Worm (Caenorhabditis elegans) whole organism, L4 larva: ENCODE results near the gene ZK1067.4.
A peak's percentile ranks its signal among the peaks of the same experiment; 100 is the strongest.

Experiments
- D1046.2 ChIP-seq: fragments of 200-800 bp; sonication (Bioruptor generic); IDR thresholded peaks from 2 replicates; pipeline ENCODE4 v1.3.6; 2022; ENCODE audit warnings: missing genetic modification characterization, missing compliant biosample characterization
- T20F7.1 ChIP-seq: fragments of 200-800 bp; sonication (Bioruptor generic); optimal IDR thresholded peaks from 2 replicates; lab custom pipeline; 2018; ENCODE audit warnings: mild to moderate bottlenecking, missing genetic modification characterization, missing compliant biosample characterization
- Y48G9A.11 ChIP-seq: fragments of 200-800 bp; sonication (Bioruptor generic); IDR thresholded peaks from 2 replicates; pipeline ENCODE4 v1.3.6; 2022; ENCODE audit warnings: missing genetic modification reagents, missing genetic modification characterization, missing compliant biosample characterization
- Y75B8A.6 ChIP-seq: fragments of 200-800 bp; sonication (Bioruptor generic); IDR thresholded peaks from 2 replicates; pipeline ENCODE4 v1.3.6; 2022; ENCODE audit warnings: missing genetic modification reagents, missing genetic modification characterization, missing compliant biosample characterization
- aha-1 ChIP-seq: fragments of 150-350 bp; peaks from one replicate; lab custom pipeline; 2014; ENCODE audit warnings: missing biosample characterization, missing genetic modification characterization
- aly-2 ChIP-seq: sonication (generic microtip); optimal IDR thresholded peaks from 2 replicates; lab custom pipeline; 2018; ENCODE audit warnings: missing biosample characterization, missing genetic modification characterization
- ama-1 ChIP-seq: fragments of 150-350 bp; optimal IDR thresholded peaks from 2 replicates; lab custom pipeline; 2014; ENCODE audit warnings: inconsistent platforms, mixed read lengths
- arid-1 ChIP-seq: fragments of 200-800 bp; sonication (Bioruptor generic); conservative IDR thresholded peaks from 2 replicates; pipeline ENCODE4 v1.3.6; 2022; ENCODE audit warnings: missing genetic modification reagents, missing genetic modification characterization, missing compliant biosample characterization
- ceh-20 ChIP-seq: fragments of 200-800 bp; sonication (Bioruptor generic); IDR thresholded peaks from 2 replicates; pipeline ENCODE4 v1.3.6; 2022; ENCODE audit warnings: missing genetic modification reagents, missing genetic modification characterization, missing compliant biosample characterization
- ceh-28 ChIP-seq: fragments of 150-350 bp; optimal IDR thresholded peaks from 2 replicates; lab custom pipeline; 2014; ENCODE audit warnings: missing biosample characterization, missing genetic modification reagents, missing genetic modification characterization
- ceh-32 ChIP-seq: sonication (generic microtip); optimal IDR thresholded peaks from 2 replicates; lab custom pipeline; 2016; ENCODE audit warnings: mild to moderate bottlenecking, missing genetic modification characterization, missing compliant biosample characterization; ENCODE audit not compliant: poor library complexity
- daf-12 ChIP-seq: fragments of 150-350 bp; optimal IDR thresholded peaks from 2 replicates; lab custom pipeline; 2014; ENCODE audit warnings: missing biosample characterization, missing genetic modification reagents, missing genetic modification characterization
- daf-16 ChIP-seq, 3 experiments: sonication (generic microtip); optimal IDR thresholded peaks; 2 replicates each; lab custom pipeline; 2016 to 2017; ENCODE audit warnings: missing genetic modification characterization in 3 of 3, missing genetic modification reagents in 3 of 3, mild to moderate bottlenecking in 2 of 3, missing compliant biosample characterization in 2 of 3, missing biosample characterization in 1 of 3, moderate library complexity in 1 of 3
- daf-8 ChIP-seq: fragments of 200-800 bp; sonication (Bioruptor generic); IDR thresholded peaks from 2 replicates; pipeline ENCODE4 v1.3.6; 2022; ENCODE audit warnings: missing genetic modification characterization, missing compliant biosample characterization
- dmd-6 ChIP-seq: fragments of 200-800 bp; sonication (Bioruptor generic); IDR thresholded peaks from 2 replicates; pipeline ENCODE4 v1.3.6; 2022; ENCODE audit warnings: missing genetic modification reagents, missing genetic modification characterization, missing compliant biosample characterization
- dpl-1 ChIP-seq: fragments of 150-350 bp; optimal IDR thresholded peaks from 2 replicates; lab custom pipeline; 2014; ENCODE audit warnings: missing biosample characterization, missing genetic modification reagents, missing genetic modification characterization
- fos-1 ChIP-seq: fragments of 150-350 bp; optimal IDR thresholded peaks from 2 replicates; lab custom pipeline; 2014; ENCODE audit warnings: missing biosample characterization, missing genetic modification characterization
- hlh-11 ChIP-seq: fragments of 200-800 bp; sonication (Bioruptor generic); optimal IDR thresholded peaks from 2 replicates; lab custom pipeline; 2018; ENCODE audit warnings: mild to moderate bottlenecking, missing genetic modification characterization, missing compliant biosample characterization
- hlh-30 ChIP-seq: sonication (generic microtip); optimal IDR thresholded peaks from 2 replicates; lab custom pipeline; 2017; ENCODE audit warnings: antibody characterized with exemption, mild to moderate bottlenecking, missing genetic modification characterization, missing compliant biosample characterization; ENCODE audit not compliant: insufficient read depth
- hmg-1.1 ChIP-seq: fragments of 200-800 bp; sonication (Bioruptor generic); IDR thresholded peaks from 2 replicates; pipeline ENCODE4 v1.3.6; 2022; ENCODE audit warnings: missing genetic modification reagents, missing genetic modification characterization, missing compliant biosample characterization
- jun-1 ChIP-seq: fragments of 150-350 bp; optimal IDR thresholded peaks from 2 replicates; lab custom pipeline; 2014; ENCODE audit warnings: missing biosample characterization, missing genetic modification reagents, missing genetic modification characterization
- lin-38 ChIP-seq: fragments of 200-800 bp; sonication (Bioruptor generic); IDR thresholded peaks from 2 replicates; pipeline ENCODE4 v1.3.6; 2022; ENCODE audit warnings: missing genetic modification reagents, missing genetic modification characterization, missing compliant biosample characterization
- lsy-2 ChIP-seq, 2 experiments: fragments of 150-350 bp in 1 of 2; sonication (generic microtip) in 1 of 2; optimal IDR thresholded peaks; 2 replicates each; lab custom pipeline; 2014 to 2017; ENCODE audit warnings: missing biosample characterization in 2 of 2, missing genetic modification characterization in 2 of 2
- madf-5 ChIP-seq, 2 experiments: fragments of 200-800 bp; sonication (Bioruptor generic); IDR thresholded peaks; 2 replicates each; pipeline ENCODE4 v1.3.6; 2022; ENCODE audit warnings: missing compliant biosample characterization in 2 of 2, missing genetic modification characterization in 2 of 2
- mdl-1 ChIP-seq, 2 experiments: fragments of 150-350 bp in 1 of 2; sonication (generic microtip) in 1 of 2; optimal IDR thresholded peaks; 2 replicates each; lab custom pipeline; 2014 to 2017; ENCODE audit warnings: missing biosample characterization in 2 of 2, missing genetic modification characterization in 2 of 2
- mep-1 ChIP-seq: fragments of 150-350 bp; sonication (generic microtip); optimal IDR thresholded peaks from 3 replicates; lab custom pipeline; 2014; ENCODE audit warnings: missing biosample characterization, missing genetic modification characterization
- mxl-3 ChIP-seq: fragments of 200-800 bp; sonication (Bioruptor generic); optimal IDR thresholded peaks from 2 replicates; lab custom pipeline; 2018; ENCODE audit warnings: mild to moderate bottlenecking, missing genetic modification characterization, missing compliant biosample characterization
- nhr-102 ChIP-seq: sonication (generic microtip); optimal IDR thresholded peaks from 2 replicates; lab custom pipeline; 2016; ENCODE audit warnings: mild to moderate bottlenecking, missing genetic modification characterization, moderate library complexity, missing compliant biosample characterization
- nhr-11 ChIP-seq: fragments of 150-350 bp; optimal IDR thresholded peaks from 2 replicates; lab custom pipeline; 2014; ENCODE audit warnings: missing biosample characterization, missing genetic modification characterization
- nhr-237 ChIP-seq: sonication (generic microtip); optimal IDR thresholded peaks from 2 replicates; lab custom pipeline; 2017; ENCODE audit warnings: missing biosample characterization, missing genetic modification characterization
- nhr-28 ChIP-seq: fragments of 150-350 bp; optimal IDR thresholded peaks from 2 replicates; lab custom pipeline; 2014; ENCODE audit warnings: missing biosample characterization, missing genetic modification characterization
- nhr-48 ChIP-seq: sonication (generic microtip); optimal IDR thresholded peaks from 2 replicates; lab custom pipeline; 2016; ENCODE audit warnings: mild to moderate bottlenecking, missing genetic modification characterization, missing compliant biosample characterization
- nhr-6 ChIP-seq: fragments of 150-350 bp; optimal IDR thresholded peaks from 2 replicates; lab custom pipeline; 2014; ENCODE audit warnings: missing biosample characterization, missing genetic modification characterization
- nhr-76 ChIP-seq: fragments of 150-350 bp; optimal IDR thresholded peaks from 2 replicates; lab custom pipeline; 2014; ENCODE audit warnings: missing biosample characterization, missing genetic modification characterization
- php-3 ChIP-seq: fragments of 200-800 bp; sonication (Bioruptor generic); IDR thresholded peaks from 2 replicates; pipeline ENCODE4 v1.3.6; 2022; ENCODE audit warnings: missing genetic modification reagents, missing genetic modification characterization, missing compliant biosample characterization
- rbr-2 ChIP-seq: sonication (generic microtip); optimal IDR thresholded peaks from 2 replicates; lab custom pipeline; 2016; ENCODE audit warnings: missing genotype, missing genetic modification characterization, missing compliant biosample characterization
- saeg-2 ChIP-seq: fragments of 200-800 bp; sonication (Bioruptor generic); IDR thresholded peaks from 2 replicates; pipeline ENCODE4 v1.3.6; 2022; ENCODE audit warnings: missing genetic modification reagents, missing genetic modification characterization, missing compliant biosample characterization
- sdz-12 ChIP-seq: fragments of 200-800 bp; sonication (Bioruptor generic); optimal IDR thresholded peaks from 2 replicates; lab custom pipeline; 2018; ENCODE audit warnings: mild to moderate bottlenecking, missing genetic modification characterization, missing compliant biosample characterization
- snpc-1.2 ChIP-seq: fragments of 200-800 bp; sonication (Bioruptor generic); IDR thresholded peaks from 2 replicates; pipeline ENCODE4 v1.3.6; 2022; ENCODE audit warnings: missing genetic modification reagents, missing genetic modification characterization, missing compliant biosample characterization
- unc-39 ChIP-seq: sonication (generic microtip); optimal IDR thresholded peaks from 2 replicates; lab custom pipeline; 2017; ENCODE audit warnings: missing biosample characterization, missing genetic modification characterization
- unc-62 ChIP-seq, 3 experiments: fragments of 150-350 bp in 1 of 3; sonication (generic microtip); optimal IDR thresholded peaks in 2 of 3; peaks in 1 of 3; 1 replicate in 1 of 3; 2 replicates in 2 of 3; lab custom pipeline; 2014 to 2017; ENCODE audit warnings: missing biosample characterization in 3 of 3, missing genetic modification characterization in 3 of 3, missing genetic modification reagents in 3 of 3, missing genotype in 1 of 3
- ztf-11 ChIP-seq: fragments of 150-350 bp; optimal IDR thresholded peaks from 2 replicates; lab custom pipeline; 2014; ENCODE audit warnings: missing biosample characterization, missing genetic modification characterization
- ztf-7 ChIP-seq: fragments of 150-350 bp; optimal IDR thresholded peaks from 2 replicates; lab custom pipeline; 2014; ENCODE audit warnings: missing biosample characterization, missing genetic modification characterization

ZK1067.4 gene

ce11 chrII:9233813-9234212, 23.6 kb downstream of the ZK1067.4 start:
- TF ChIP-seq unc-62 (GFP tag; optimal IDR thresholded peaks at IDR 0.05 in 1 of 2; lab: Kevin White, UChicago), result peak in 1 of 2 experiments; percentile 63
- no peak for TF ChIP-seq unc-62 (tag; optimal IDR thresholded peaks at IDR 0.05; lab: Kevin White, UChicago)
- TF ChIP-seq mxl-3, result peak; percentile 52
- no peak for TF ChIP-seq D1046.2 (GFP tag; lab: Robert Waterston, UW)
- TF ChIP-seq nhr-28 (tag; lab: Kevin White, UChicago), result peak; percentile 28
- no peak for TF ChIP-seq nhr-102 (tag; lab: Kevin White, UChicago)
- TF ChIP-seq, all 104 proteins: peak for 3

ce11 chrII:9236283-9236682, 26.1 kb downstream of the ZK1067.4 start, which contains the start of gene T26C5.3:
Gene T26C5.3 (plus strand): TSS chrII:9236583.
- TF ChIP-seq D1046.2 (GFP tag; lab: Robert Waterston, UW) (no peak), snpc-1.2 (GFP tag; lab: Robert Waterston, UW) (no peak), ceh-28 (tag; lab: Kevin White, UChicago) (no peak), php-3 (no peak), ama-1 (lab: Kevin White, UChicago) (no peak), ceh-20 (GFP tag; lab: Robert Waterston, UW) (no peak), lsy-2 (tag; optimal IDR thresholded peaks at IDR 0.05; lab: Kevin White, UChicago) (no peak), ztf-11 (tag; lab: Kevin White, UChicago) (no peak), arid-1 (no peak), mxl-3 (no peak), lin-38 (GFP tag; lab: Robert Waterston, UW) (no peak), nhr-6 (tag; lab: Kevin White, UChicago) (no peak)

ce11 chrII:9236972-9237371, 26.8 kb downstream of the ZK1067.4 start:
- no peak for TF ChIP-seq T20F7.1 (GFP tag; lab: Kevin White, UChicago)
- TF ChIP-seq aha-1 (tag; lab: Kevin White, UChicago), result peak; percentile 63

ce11 chrII:9237719-9238118, 27.5 kb downstream of the ZK1067.4 start:
- TF ChIP-seq Y75B8A.6 (GFP tag; lab: Robert Waterston, UW) (no peak), nhr-28 (tag; lab: Kevin White, UChicago) (peak; percentile 1)

ce11 chrII:9241610-9242009, 31.4 kb downstream of the ZK1067.4 start:
- TF ChIP-seq dpl-1 (GFP tag; lab: Kevin White, UChicago) (no peak), nhr-11 (no peak), ztf-7 (tag; lab: Kevin White, UChicago) (no peak), nhr-28 (tag; lab: Kevin White, UChicago) (peak; percentile 16), ceh-32 (tag; lab: Kevin White, UChicago) (no peak), dmd-6 (GFP tag; lab: Robert Waterston, UW) (no peak), sdz-12 (no peak), mep-1 (tag; lab: Kevin White, UChicago) (no peak), hlh-11 (tag; lab: Kevin White, UChicago) (peak; percentile 11), madf-5 (GFP tag; IDR thresholded peaks at IDR 0.05; lab: Robert Waterston, UW) (no peak), hlh-30 (tag; lab: Kevin White, UChicago) (peak; percentile 74), unc-39 (tag; lab: Kevin White, UChicago) (no peak), nhr-48 (tag; lab: Kevin White, UChicago) (no peak)

- TF ChIP-seq Y48G9A.11 (GFP tag; lab: Robert Waterston, UW), result peak; percentile 98
- TF ChIP-seq jun-1 (tag; lab: Kevin White, UChicago), result no peak
- no peak for TF ChIP-seq mdl-1 (tag; optimal IDR thresholded peaks at IDR 0.05; lab: Kevin White, UChicago)
- TF ChIP-seq T20F7.1 (GFP tag; lab: Kevin White, UChicago), result peak; percentile 96
- peak; percentile 8 for TF ChIP-seq rbr-2 (tag; lab: Kevin White, UChicago)
- TF ChIP-seq fos-1, result no peak
- no peak for TF ChIP-seq nhr-237 (tag; lab: Kevin White, UChicago)
- no peak for TF ChIP-seq aly-2 (tag; lab: Kevin White, UChicago)
- TF ChIP-seq daf-8 (GFP tag; lab: Robert Waterston, UW), result no peak
- TF ChIP-seq nhr-76 (tag; lab: Kevin White, UChicago), result no peak
- no peak for TF ChIP-seq daf-12 (tag; lab: Kevin White, UChicago)
- no peak for TF ChIP-seq saeg-2 (GFP tag; lab: Robert Waterston, UW)
- TF ChIP-seq daf-16 (GFP tag; optimal IDR thresholded peaks at IDR 0.05; lab: Kevin White, UChicago), result no peak
- no peak for TF ChIP-seq daf-16 (tag; optimal IDR thresholded peaks at IDR 0.05; lab: Kevin White, UChicago)
- TF ChIP-seq hmg-1.1 (GFP tag; lab: Robert Waterston, UW), result no peak
Measured at ce11 chrII:9242804-9243203, 32.6 kb downstream of the ZK1067.4 start.
